Worm (Caenorhabditis elegans) whole organism, L4 larva: ENCODE measurements around the gene C15H7.3.

ENCODE experiments used
- T20F7.1 ChIP-seq: fragments of 200-800 bp; sonication (Bioruptor generic); optimal IDR thresholded peaks from 2 replicates; lab custom pipeline; 2018; ENCODE audit warnings: mild to moderate bottlenecking, missing genetic modification characterization, missing compliant biosample characterization
- egl-27 ChIP-seq: sonication (generic microtip); optimal IDR thresholded peaks from 3 replicates; lab custom pipeline; 2017; ENCODE audit warnings: missing biosample characterization, missing genetic modification reagents, missing genetic modification characterization
- egl-43 ChIP-seq: fragments of 200-800 bp; sonication (Bioruptor generic); IDR thresholded peaks from 2 replicates; pipeline ENCODE4 v1.3.6; 2022; ENCODE audit warnings: missing genetic modification reagents, missing genetic modification characterization, missing compliant biosample characterization
- fos-1 ChIP-seq: fragments of 150-350 bp; optimal IDR thresholded peaks from 2 replicates; lab custom pipeline; 2014; ENCODE audit warnings: missing biosample characterization, missing genetic modification characterization
- lin-15B ChIP-seq: fragments of 150-350 bp; sonication (generic microtip); optimal IDR thresholded peaks from 3 replicates; lab custom pipeline; 2014; ENCODE audit warnings: missing biosample characterization, missing genetic modification characterization
- mdt-29 ChIP-seq: fragments of 200-800 bp; sonication (Bioruptor generic); IDR thresholded peaks from 2 replicates; pipeline ENCODE4 v1.3.6; 2022; ENCODE audit warnings: missing genetic modification reagents, missing genetic modification characterization, missing compliant biosample characterization
- nhr-11 ChIP-seq: fragments of 150-350 bp; optimal IDR thresholded peaks from 2 replicates; lab custom pipeline; 2014; ENCODE audit warnings: missing biosample characterization, missing genetic modification characterization
- nhr-111 ChIP-seq: fragments of 200-800 bp; sonication (Bioruptor generic); optimal IDR thresholded peaks from 2 replicates; lab custom pipeline; 2018; ENCODE audit warnings: mild to moderate bottlenecking, missing genetic modification characterization, missing compliant biosample characterization

- TF ChIP-seq lin-15B (tag; lab: Kevin White, UChicago) = no peak
- TF ChIP-seq mdt-29 (GFP tag; lab: Robert Waterston, UW) = no peak
- no peak for TF ChIP-seq nhr-11 (tag; lab: Kevin White, UChicago)
- no peak for TF ChIP-seq egl-27
- TF ChIP-seq fos-1 = no peak
- no peak for TF ChIP-seq egl-43 (GFP tag; lab: Robert Waterston, UW)
- no peak for TF ChIP-seq T20F7.1 (GFP tag; lab: Kevin White, UChicago)
- TF ChIP-seq nhr-111 (GFP tag; lab: Kevin White, UChicago) = no peak
These were observed 6.8 kb upstream of the C15H7.3 start for ce11 chrIII:9658569-9658968.
